Worm (Caenorhabditis elegans) whole organism, L2 larva: Measurements from ENCODE around the gene C34D4.3.

Experiments used
- F13H6.1 ChIP-seq: sonication (generic microtip); optimal IDR thresholded peaks from 2 replicates; lab custom pipeline; 2016; ENCODE audit warnings: missing genetic modification characterization, missing compliant biosample characterization
- ZK546.5 ChIP-seq: sonication (generic microtip); optimal IDR thresholded peaks from 2 replicates; lab custom pipeline; 2017; ENCODE audit warnings: missing biosample characterization, missing genetic modification characterization
- aly-2 ChIP-seq: fragments of 150-350 bp; optimal IDR thresholded peaks from 2 replicates; lab custom pipeline; 2014; ENCODE audit warnings: missing biosample characterization, missing genetic modification characterization
- ama-1 ChIP-seq: fragments of 150-350 bp; optimal IDR thresholded peaks from 2 replicates; lab custom pipeline; 2018; ENCODE audit warnings: inconsistent platforms
- blmp-1 ChIP-seq: sonication (generic microtip); optimal IDR thresholded peaks from 2 replicates; lab custom pipeline; 2017; ENCODE audit warnings: missing genetic modification characterization, mild to moderate bottlenecking, missing compliant biosample characterization, antibody characterized with exemption, moderate library complexity; ENCODE audit not compliant: insufficient read depth
- ceh-16 ChIP-seq: fragments of 150-350 bp; optimal IDR thresholded peaks from 2 replicates; lab custom pipeline; 2014; ENCODE audit warnings: missing biosample characterization, missing genetic modification characterization
- dmd-4 ChIP-seq: sonication (generic microtip); optimal IDR thresholded peaks from 2 replicates; lab custom pipeline; 2017; ENCODE audit warnings: missing biosample characterization, missing genetic modification characterization
- egl-27 ChIP-seq: sonication (generic microtip); optimal IDR thresholded peaks from 3 replicates; lab custom pipeline; 2017; ENCODE audit warnings: missing biosample characterization, missing genetic modification reagents, missing genetic modification characterization
- fos-1 ChIP-seq: fragments of 150-350 bp; optimal IDR thresholded peaks from 2 replicates; lab custom pipeline; 2014; ENCODE audit warnings: missing biosample characterization, missing genetic modification characterization
- gmeb-1 ChIP-seq: fragments of 150-350 bp; optimal IDR thresholded peaks from 2 replicates; lab custom pipeline; 2014; ENCODE audit warnings: missing biosample characterization, missing genetic modification characterization
- lin-13 ChIP-seq: fragments of 150-350 bp; optimal IDR thresholded peaks from 2 replicates; lab custom pipeline; 2014; ENCODE audit warnings: missing biosample characterization, missing genetic modification reagents, missing genetic modification characterization
- lin-39 ChIP-seq: fragments of 150-350 bp; optimal IDR thresholded peaks from 2 replicates; lab custom pipeline; 2014; ENCODE audit warnings: missing biosample characterization, missing genetic modification reagents, missing genetic modification characterization
- mab-5 ChIP-seq: fragments of 150-350 bp; optimal IDR thresholded peaks from 2 replicates; lab custom pipeline; 2014; ENCODE audit warnings: missing biosample characterization, missing genetic modification characterization
- mbf-1 ChIP-seq: sonication (generic microtip); optimal IDR thresholded peaks from 2 replicates; lab custom pipeline; 2017; ENCODE audit warnings: missing biosample characterization, missing genetic modification characterization
- mdl-1 ChIP-seq, 2 experiments: fragments of 150-350 bp in 1 of 2; sonication (generic microtip) in 1 of 2; optimal IDR thresholded peaks; 2 replicates each; lab custom pipeline; 2017; ENCODE audit warnings: missing biosample characterization in 2 of 2, missing genetic modification characterization in 2 of 2
- nhr-10 ChIP-seq: sonication (generic microtip); optimal IDR thresholded peaks from 2 replicates; lab custom pipeline; 2017; ENCODE audit warnings: missing biosample characterization, missing genetic modification characterization
- nhr-11 ChIP-seq: fragments of 150-350 bp; optimal IDR thresholded peaks from 2 replicates; lab custom pipeline; 2014; ENCODE audit warnings: missing biosample characterization, missing genetic modification characterization
- nhr-23 ChIP-seq: fragments of 150-350 bp; optimal IDR thresholded peaks from 2 replicates; lab custom pipeline; 2014; ENCODE audit warnings: missing biosample characterization, missing genetic modification reagents, missing genetic modification characterization
- nhr-237 ChIP-seq: fragments of 150-350 bp; optimal IDR thresholded peaks from 2 replicates; lab custom pipeline; 2014; ENCODE audit warnings: missing biosample characterization, missing genetic modification characterization
- nhr-25 ChIP-seq: fragments of 150-350 bp; sonication (generic microtip); optimal IDR thresholded peaks from 3 replicates; lab custom pipeline; 2014; ENCODE audit warnings: missing biosample characterization, missing genetic modification characterization
- nhr-77 ChIP-seq: fragments of 150-350 bp; optimal IDR thresholded peaks from 2 replicates; lab custom pipeline; 2014; ENCODE audit warnings: missing biosample characterization, missing genetic modification characterization
- peb-1 ChIP-seq: fragments of 150-350 bp; optimal IDR thresholded peaks from 2 replicates; lab custom pipeline; 2014; ENCODE audit warnings: missing biosample characterization, missing genetic modification characterization
- sem-4 ChIP-seq: fragments of 150-350 bp; optimal IDR thresholded peaks from 2 replicates; lab custom pipeline; 2014; ENCODE audit warnings: missing biosample characterization, missing genetic modification reagents, missing genetic modification characterization
- skn-1 ChIP-seq: sonication (generic microtip); optimal IDR thresholded peaks from 2 replicates; lab custom pipeline; 2017; ENCODE audit warnings: missing biosample characterization, missing genetic modification characterization
- sma-9 ChIP-seq, 2 experiments: fragments of 150-350 bp in 1 of 2; sonication (generic microtip) in 1 of 2; optimal IDR thresholded peaks; 2 replicates each; lab custom pipeline; 2014 to 2016; ENCODE audit warnings: missing genetic modification characterization in 2 of 2, mild to moderate bottlenecking in 1 of 2, missing biosample characterization in 1 of 2, missing compliant biosample characterization in 1 of 2, missing genetic modification reagents in 1 of 2, moderate library complexity in 1 of 2
- snpc-4 ChIP-seq: fragments of 150-350 bp; optimal IDR thresholded peaks from 2 replicates; lab custom pipeline; 2014; ENCODE audit warnings: missing biosample characterization, missing genetic modification characterization
- unc-39 ChIP-seq: fragments of 150-350 bp; optimal IDR thresholded peaks from 2 replicates; lab custom pipeline; 2014; ENCODE audit warnings: missing biosample characterization, missing genetic modification characterization
- unc-55 ChIP-seq: fragments of 150-350 bp; sonication (generic microtip); optimal IDR thresholded peaks from 3 replicates; lab custom pipeline; 2014; ENCODE audit warnings: missing biosample characterization, missing genetic modification reagents, missing genetic modification characterization
- unc-62 ChIP-seq: fragments of 150-350 bp; optimal IDR thresholded peaks from 2 replicates; lab custom pipeline; 2014; ENCODE audit warnings: missing biosample characterization, missing genetic modification reagents, missing genetic modification characterization
- zag-1 ChIP-seq: fragments of 150-350 bp; optimal IDR thresholded peaks from 2 replicates; lab custom pipeline; 2014; ENCODE audit warnings: missing biosample characterization, missing genetic modification characterization
- ztf-1 ChIP-seq: fragments of 200-800 bp; sonication (Bioruptor generic); conservative IDR thresholded peaks from 2 replicates; pipeline ENCODE4 v1.3.6; 2022; ENCODE audit warnings: missing genetic modification characterization, missing compliant biosample characterization
- ztf-11 ChIP-seq: sonication (generic microtip); optimal IDR thresholded peaks from 2 replicates; lab custom pipeline; 2017; ENCODE audit warnings: missing biosample characterization, missing genetic modification characterization
- ztf-4 ChIP-seq: fragments of 150-350 bp; optimal IDR thresholded peaks from 2 replicates; lab custom pipeline; 2014; ENCODE audit warnings: missing biosample characterization, missing genetic modification characterization

C34D4.3 gene

DNA sequence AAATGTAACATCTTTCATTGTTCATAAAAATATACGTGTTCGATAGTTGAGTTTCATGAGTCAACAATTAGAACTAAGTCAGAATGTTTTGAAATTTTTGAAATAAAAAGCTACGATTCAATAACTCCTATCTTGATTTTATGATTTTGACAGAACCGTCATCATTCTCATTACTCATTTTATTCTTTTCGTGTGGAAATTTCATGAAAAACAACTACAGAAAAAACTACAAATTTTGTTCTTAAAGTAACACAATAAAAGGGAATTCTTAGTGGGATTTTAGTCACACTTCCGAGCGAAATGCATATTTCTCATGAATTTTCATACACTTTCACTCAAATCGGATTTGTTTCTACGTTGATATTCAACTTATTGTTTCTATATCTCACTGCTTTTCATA is 23.4 kb downstream of the C34D4.3 start, which contains the start of gene str-44:
Gene str-44 (plus strand): TSS at position 301 of the 400 bp plus-strand sequence.
- TF ChIP-seq nhr-11 (tag; lab: Kevin White, UChicago) (no peak), skn-1 (tag; lab: Kevin White, UChicago) (no peak), ZK546.5 (tag; lab: Kevin White, UChicago) (no peak), ama-1 (lab: Kevin White, UChicago) (no peak), unc-39 (tag; lab: Kevin White, UChicago) (no peak), nhr-237 (tag; lab: Kevin White, UChicago) (no peak), dmd-4 (tag; lab: Kevin White, UChicago) (no peak), F13H6.1 (no peak), fos-1 (tag; lab: Kevin White, UChicago) (no peak), lin-39 (tag; lab: Kevin White, UChicago) (no peak), ztf-1 (no peak)

DNA sequence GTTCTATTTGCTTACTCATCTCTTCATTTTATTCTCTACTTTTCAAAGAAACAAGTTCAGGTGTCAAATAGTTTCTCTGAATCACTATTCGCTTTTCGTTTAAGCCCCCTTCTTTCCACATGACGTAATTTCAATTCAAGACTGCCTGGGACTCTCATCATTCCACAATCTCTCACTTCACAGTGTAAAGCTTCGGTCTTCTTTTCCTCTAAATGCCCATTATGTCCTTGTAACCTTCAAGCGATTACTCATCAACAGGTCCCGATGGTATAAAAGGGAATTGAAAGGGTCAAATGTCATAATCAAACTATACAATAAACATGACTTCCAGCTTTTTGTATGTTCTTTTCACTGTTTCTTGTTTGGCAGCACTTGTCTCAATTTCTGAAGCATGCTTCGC is 25.5 kb downstream of the C34D4.3 start, which contains the start of gene C42D4.3:
Gene C42D4.3 (plus strand): TSS at position 298 of the 400 bp plus-strand sequence.
- TF ChIP-seq fos-1 (tag; lab: Kevin White, UChicago) (peak; percentile 52), snpc-4 (tag; lab: Kevin White, UChicago) (no peak), gmeb-1 (tag; lab: Kevin White, UChicago) (no peak), nhr-25 (tag; lab: Kevin White, UChicago) (peak; percentile 86)

DNA sequence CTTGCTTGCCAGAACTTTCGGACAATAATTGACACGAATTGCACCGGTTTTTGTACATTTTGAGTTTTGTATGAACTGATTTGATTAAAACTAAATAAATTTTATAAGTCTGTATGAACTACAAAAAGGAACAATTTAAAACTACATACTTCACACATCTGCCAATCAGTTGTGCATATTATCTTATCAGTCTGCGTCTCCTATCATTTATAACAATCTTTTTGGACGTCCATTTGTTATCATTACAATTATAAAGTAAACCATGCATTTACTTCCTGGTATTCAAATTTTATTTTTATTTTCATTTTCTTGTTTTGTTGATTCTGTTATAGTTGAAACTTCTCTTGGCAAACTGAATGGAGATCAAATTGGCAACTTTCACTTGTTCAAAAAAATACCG is 26.8 kb downstream of the C34D4.3 start, which contains the start of gene cest-10:
Gene cest-10 (plus strand): TSS at position 254 of the 400 bp plus-strand sequence.
- TF ChIP-seq nhr-25 (tag; lab: Kevin White, UChicago), result peak; percentile 40
- TF ChIP-seq lin-39 (tag; lab: Kevin White, UChicago), result no peak
- TF ChIP-seq blmp-1, result peak; percentile 9
- no peak for TF ChIP-seq ceh-16
- TF ChIP-seq sma-9 (GFP tag; optimal IDR thresholded peaks at IDR 0.05; lab: Kevin White, UChicago), result peak; percentile 29
- TF ChIP-seq sma-9 (tag; optimal IDR thresholded peaks at IDR 0.05; lab: Kevin White, UChicago), result no peak
- no peak for TF ChIP-seq mbf-1 (tag; lab: Kevin White, UChicago)
- TF ChIP-seq mdl-1 (tag; optimal IDR thresholded peaks at IDR 0.05; lab: Kevin White, UChicago), result no peak
- TF ChIP-seq unc-55, result no peak
- TF ChIP-seq peb-1, result no peak
- no peak for TF ChIP-seq ztf-4 (tag; lab: Kevin White, UChicago)
- TF ChIP-seq nhr-10 (tag; lab: Kevin White, UChicago), result no peak
- TF ChIP-seq fos-1 (tag; lab: Kevin White, UChicago), result peak; percentile 65
- TF ChIP-seq nhr-23, result no peak

DNA sequence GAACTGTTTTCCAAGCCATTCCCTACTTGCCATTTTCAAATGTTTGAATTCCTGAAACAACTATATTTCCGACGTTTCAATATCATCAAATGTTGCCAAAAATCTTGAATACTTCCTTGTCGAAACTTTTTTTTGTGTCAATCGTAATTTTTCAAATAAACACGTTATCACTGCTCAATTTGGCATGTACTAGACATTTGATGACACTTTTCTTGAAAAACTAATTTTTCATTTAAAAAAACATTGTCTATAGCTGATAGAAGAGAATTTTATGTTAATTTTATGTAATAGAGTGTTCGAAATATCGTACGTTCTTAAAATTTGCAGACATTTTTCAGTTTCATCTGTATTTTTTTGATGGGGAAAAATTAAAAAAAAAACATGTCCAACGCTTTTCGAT is 29.4 kb downstream of the C34D4.3 start:
- TF ChIP-seq ZK546.5 (tag; lab: Kevin White, UChicago) (no peak), lin-13 (GFP tag; lab: Kevin White, UChicago) (no peak), nhr-77 (no peak), nhr-10 (tag; lab: Kevin White, UChicago) (no peak), aly-2 (no peak), ztf-11 (tag; lab: Kevin White, UChicago) (no peak), egl-27 (tag; lab: Kevin White, UChicago) (no peak), fos-1 (tag; lab: Kevin White, UChicago) (no peak), mab-5 (tag; lab: Kevin White, UChicago) (no peak), blmp-1 (no peak), nhr-237 (tag; lab: Kevin White, UChicago) (no peak)
- TF ChIP-seq, all 48 proteins: peak for 0

DNA sequence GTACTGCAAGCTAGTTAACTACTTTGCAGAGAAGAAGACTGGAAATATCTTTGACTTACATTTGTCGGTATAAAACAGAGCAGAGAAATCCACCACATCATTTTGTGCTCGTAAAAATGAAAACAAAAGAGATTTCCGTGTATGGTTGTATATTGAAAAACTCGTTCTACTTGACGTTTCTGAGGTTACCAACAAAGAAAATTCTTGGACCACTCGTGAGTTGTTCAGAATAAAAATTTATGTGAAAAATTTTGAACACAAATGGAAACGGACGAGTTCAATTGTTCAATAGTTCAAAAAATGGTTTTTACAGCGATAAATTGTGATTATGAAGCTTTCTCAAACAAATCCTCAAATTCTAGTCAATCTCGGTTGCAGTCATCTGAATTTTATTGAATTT is 31.1 kb downstream of the C34D4.3 start, which contains the start of gene clec-179:
Gene clec-179 (minus strand): TSS at position 101 of the 400 bp plus-strand sequence.
- TF ChIP-seq ztf-11 (tag; lab: Kevin White, UChicago), result no peak
- TF ChIP-seq ztf-4 (tag; lab: Kevin White, UChicago), result no peak
- no peak for TF ChIP-seq nhr-237 (tag; lab: Kevin White, UChicago)
- no peak for TF ChIP-seq unc-62 (GFP tag; lab: Kevin White, UChicago)
- TF ChIP-seq unc-39 (tag; lab: Kevin White, UChicago), result no peak
- TF ChIP-seq ZK546.5 (tag; lab: Kevin White, UChicago), result no peak
- no peak for TF ChIP-seq lin-13 (GFP tag; lab: Kevin White, UChicago)
- TF ChIP-seq egl-27 (tag; lab: Kevin White, UChicago), result no peak
- TF ChIP-seq sem-4 (tag; lab: Kevin White, UChicago), result no peak
- no peak for TF ChIP-seq ztf-1
- TF ChIP-seq mab-5 (tag; lab: Kevin White, UChicago), result no peak
- TF ChIP-seq zag-1, result no peak
